Fruit fly (Drosophila melanogaster): ENCODE results near the gene Obp28a.

Obp28a gene

DNA sequence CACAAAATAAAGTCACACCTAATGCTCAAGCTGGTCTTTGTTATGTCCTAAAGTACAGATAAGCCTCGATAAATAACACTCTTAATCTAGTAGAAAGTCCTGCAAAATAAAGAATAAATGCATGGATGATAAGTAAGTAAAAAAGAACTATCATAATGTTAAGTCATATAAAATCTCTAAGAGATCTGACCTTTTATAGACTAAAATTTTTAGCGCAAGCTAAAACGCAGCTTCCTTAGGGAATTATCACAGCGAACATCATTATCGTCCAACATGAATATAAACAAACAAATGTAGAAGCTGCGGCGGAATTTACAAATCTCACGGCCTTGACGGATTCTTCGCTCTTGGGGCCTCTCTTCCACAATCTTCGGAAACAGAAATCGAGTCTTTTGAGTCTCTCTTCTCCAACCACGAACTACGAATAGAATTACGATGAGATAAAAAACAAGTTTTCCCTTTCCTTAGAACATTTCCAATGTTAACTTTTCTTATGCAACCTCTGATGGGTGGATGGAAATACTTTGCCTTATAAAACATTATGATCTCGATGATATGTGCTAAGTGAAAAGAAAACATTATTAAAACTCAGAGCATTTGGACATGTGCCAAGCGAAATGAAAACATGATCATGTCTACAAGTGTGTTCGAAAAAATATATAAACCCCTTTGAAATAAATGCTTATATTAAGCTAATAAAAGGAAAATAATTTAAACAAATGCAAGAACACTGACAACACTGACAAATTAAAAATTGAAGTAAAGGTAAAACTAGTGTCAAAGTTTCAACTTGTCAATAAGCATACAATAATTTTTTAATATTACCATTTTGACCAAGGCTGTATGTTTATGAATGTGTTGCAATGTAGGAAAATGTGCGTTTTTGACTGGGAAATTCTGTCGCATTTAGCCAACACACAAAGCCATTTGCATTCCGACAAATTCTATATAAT lies 2.5 kb downstream of the Obp28a start:
- TF ChIP-seq psq (optimal IDR thresholded peaks at IDR 0.05) (no peak), usp (GFP tag; optimal IDR thresholded peaks at IDR 0.05) (no peak), pan (optimal IDR thresholded peaks at IDR 0.05) (no peak), Dll (optimal IDR thresholded peaks at IDR 0.05) (no peak), CG8478 (optimal IDR thresholded peaks at IDR 0.05) (no peak), EcR (GFP tag; optimal IDR thresholded peaks at IDR 0.05) (no peak)

DNA sequence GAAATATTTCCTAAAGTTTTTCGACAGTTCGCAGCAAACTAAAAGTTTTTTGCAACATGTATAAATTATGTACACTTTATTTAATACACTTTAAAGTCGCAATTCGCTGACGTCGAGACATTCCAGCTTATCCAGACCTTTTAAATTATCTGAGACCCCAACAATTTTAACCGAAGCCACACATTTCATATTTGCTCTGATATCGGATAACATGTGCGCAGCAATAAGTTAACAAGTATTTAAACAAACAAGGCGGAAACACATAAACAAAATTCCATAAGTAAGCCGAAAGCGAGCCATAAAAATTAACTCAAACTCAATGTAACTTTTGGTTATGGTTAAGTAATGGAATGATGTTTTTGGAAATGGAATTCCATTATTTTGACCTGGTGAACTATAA lies 3.7 kb downstream of the Obp28a start:
- TF ChIP-seq Dll (optimal IDR thresholded peaks at IDR 0.05) (no peak), CG8478 (optimal IDR thresholded peaks at IDR 0.05) (no peak), usp (GFP tag; optimal IDR thresholded peaks at IDR 0.05) (no peak), EcR (GFP tag; optimal IDR thresholded peaks at IDR 0.05) (no peak), pan (optimal IDR thresholded peaks at IDR 0.05) (no peak), psq (optimal IDR thresholded peaks at IDR 0.05) (no peak)

DNA sequence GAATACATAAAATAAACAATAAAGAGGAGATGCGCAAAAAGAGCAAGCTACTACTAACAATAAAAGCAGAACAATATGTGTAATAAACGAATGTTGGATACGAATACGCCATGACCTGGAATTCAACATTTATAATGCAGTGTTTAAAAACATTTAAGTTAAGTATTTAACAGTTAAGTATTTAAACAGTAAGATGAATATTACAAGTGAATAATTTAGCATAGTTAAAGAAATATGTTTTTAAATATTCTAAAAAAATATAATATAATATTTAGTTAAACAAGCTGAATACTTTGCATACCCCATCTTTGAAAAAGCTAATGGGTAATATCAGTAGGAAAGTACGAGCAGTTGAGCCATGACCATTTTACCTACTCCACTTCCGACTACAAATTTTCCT lies 4.7 kb downstream of the Obp28a start:
- TF ChIP-seq usp (GFP tag; optimal IDR thresholded peaks at IDR 0.05) (no peak), EcR (GFP tag; optimal IDR thresholded peaks at IDR 0.05) (no peak), pan (optimal IDR thresholded peaks at IDR 0.05) (no peak), Dll (optimal IDR thresholded peaks at IDR 0.05) (no peak), CG8478 (optimal IDR thresholded peaks at IDR 0.05) (no peak), psq (optimal IDR thresholded peaks at IDR 0.05) (no peak)

DNA sequence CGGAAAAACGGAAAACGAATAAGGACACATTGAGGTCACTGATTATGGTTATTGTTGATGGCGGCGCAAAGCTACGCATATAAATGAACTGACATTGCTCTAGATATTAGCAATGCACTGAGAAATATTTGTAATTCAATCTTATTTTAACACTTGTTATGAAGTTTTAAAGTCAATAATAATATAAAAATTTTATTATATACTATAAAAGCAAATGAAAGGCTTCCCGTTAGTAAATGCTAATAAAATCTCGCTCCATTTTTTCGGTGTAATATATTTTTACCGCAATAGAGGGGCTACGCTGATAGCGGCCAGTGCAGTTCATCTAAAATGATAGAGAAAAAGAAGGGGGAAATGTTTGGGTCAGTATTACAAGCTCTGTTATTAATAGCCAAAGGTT lies 5.3 kb downstream of the Obp28a start:
- TF ChIP-seq Dll (optimal IDR thresholded peaks at IDR 0.05) = no peak
- no peak for TF ChIP-seq psq (optimal IDR thresholded peaks at IDR 0.05)
- TF ChIP-seq usp (GFP tag; optimal IDR thresholded peaks at IDR 0.05) = no peak
- TF ChIP-seq pan (optimal IDR thresholded peaks at IDR 0.05) = no peak
- no peak for TF ChIP-seq EcR (GFP tag; optimal IDR thresholded peaks at IDR 0.05)
- no peak for TF ChIP-seq CG8478 (optimal IDR thresholded peaks at IDR 0.05)

DNA sequence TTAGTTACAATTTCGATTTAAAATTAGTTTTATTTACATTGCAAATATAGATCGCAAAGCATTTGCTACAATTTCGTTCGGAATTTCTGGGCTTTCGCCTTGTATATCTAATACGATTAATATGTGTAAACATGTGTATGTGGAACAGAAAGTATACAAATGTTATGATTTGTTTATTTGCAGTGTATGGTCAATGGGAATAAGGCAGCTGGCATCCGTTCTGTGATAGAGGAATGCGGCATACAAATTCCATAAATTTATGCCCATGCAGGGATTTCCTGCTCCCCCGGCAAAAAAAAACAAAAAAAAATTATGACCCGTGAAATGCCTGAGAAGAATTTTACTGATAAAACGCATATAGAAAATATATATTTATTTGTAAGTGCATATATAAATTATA lies 10.9 kb downstream of the Obp28a start:
- TF ChIP-seq EcR (GFP tag; optimal IDR thresholded peaks at IDR 0.05) (no peak), psq (optimal IDR thresholded peaks at IDR 0.05) (no peak), pan (optimal IDR thresholded peaks at IDR 0.05) (no peak)

DNA sequence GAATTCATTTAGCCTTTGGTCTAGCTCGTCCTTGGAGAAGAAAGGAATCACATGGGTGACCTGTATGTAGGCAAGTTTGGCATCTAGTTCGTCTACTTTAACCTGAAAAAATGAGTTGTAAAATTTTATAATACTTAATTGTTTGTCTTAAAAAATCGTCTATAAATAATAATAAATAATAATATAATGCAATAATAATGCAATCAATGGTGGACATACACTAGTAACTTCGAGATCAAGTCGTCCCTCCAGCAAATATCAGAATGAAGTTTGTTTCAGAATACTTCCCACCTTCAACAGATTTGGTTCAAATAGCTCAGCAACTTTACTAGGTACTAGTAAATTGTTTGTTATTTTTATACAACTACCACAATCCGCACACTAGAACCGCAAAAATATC lies 22.8 kb downstream of the Obp28a start, which contains the start of gene CG6441:
Gene CG6441, plus strand, starts transcription at position 301 of the 400 bp plus-strand sequence.
- TF ChIP-seq Dll (optimal IDR thresholded peaks at IDR 0.05) (no peak), CG8478 (optimal IDR thresholded peaks at IDR 0.05) (no peak), pan (optimal IDR thresholded peaks at IDR 0.05) (no peak), usp (GFP tag; optimal IDR thresholded peaks at IDR 0.05) (no peak), EcR (GFP tag; optimal IDR thresholded peaks at IDR 0.05) (no peak), psq (optimal IDR thresholded peaks at IDR 0.05) (no peak)

DNA sequence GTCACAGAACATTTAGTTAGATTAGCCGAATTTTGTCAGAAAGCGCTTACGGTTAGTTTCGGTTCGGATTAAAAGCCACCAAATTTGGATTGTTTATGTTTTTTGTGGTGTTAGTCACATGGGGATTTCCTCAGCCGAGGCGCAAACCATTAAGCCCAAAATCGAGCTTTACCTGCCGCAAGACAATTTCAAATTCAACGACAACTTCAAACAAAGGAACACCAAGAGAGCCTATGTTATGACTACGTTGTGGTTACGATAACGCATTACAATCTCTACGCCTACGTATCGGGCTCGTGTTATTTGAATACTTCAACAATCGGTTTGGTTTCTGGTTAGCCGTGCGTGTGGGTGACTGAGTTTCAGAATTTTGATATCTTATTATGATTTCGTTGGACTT lies 23.9 kb downstream of the Obp28a start:
- no peak for TF ChIP-seq usp (GFP tag; optimal IDR thresholded peaks at IDR 0.05)
- TF ChIP-seq pan (optimal IDR thresholded peaks at IDR 0.05) = no peak
- no peak for TF ChIP-seq EcR (GFP tag; optimal IDR thresholded peaks at IDR 0.05)
- no peak for TF ChIP-seq psq (optimal IDR thresholded peaks at IDR 0.05)
- no peak for TF ChIP-seq Dll (optimal IDR thresholded peaks at IDR 0.05)
- TF ChIP-seq CG8478 (optimal IDR thresholded peaks at IDR 0.05) = no peak

DNA sequence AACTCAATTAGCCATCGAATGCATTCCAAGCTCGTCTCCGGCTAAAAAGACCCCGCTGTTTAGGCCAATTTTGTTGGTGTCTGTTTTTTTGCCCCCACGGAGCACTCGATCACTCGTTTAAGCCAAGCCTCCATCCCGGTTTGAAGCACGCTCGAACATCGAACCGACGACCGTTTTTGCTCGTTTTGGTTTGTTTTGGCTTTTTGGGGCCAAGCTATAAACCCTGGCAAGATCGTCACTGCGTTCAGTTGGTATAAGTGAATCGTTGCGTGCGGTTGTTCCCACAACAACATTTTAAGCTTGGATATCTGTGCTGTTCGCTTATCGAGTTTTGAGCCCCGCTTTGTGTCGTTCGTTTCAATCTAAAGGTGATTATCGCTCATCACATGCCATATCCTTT lies 30.9 kb downstream of the Obp28a start, which contains the start of gene CG6055:
Gene CG6055, plus strand, starts transcription at position 240 of the 400 bp plus-strand sequence.
- TF ChIP-seq pan (optimal IDR thresholded peaks at IDR 0.05) (no peak), EcR (GFP tag; optimal IDR thresholded peaks at IDR 0.05) (peak in 1 of 2 experiments; percentile 6)

DNA sequence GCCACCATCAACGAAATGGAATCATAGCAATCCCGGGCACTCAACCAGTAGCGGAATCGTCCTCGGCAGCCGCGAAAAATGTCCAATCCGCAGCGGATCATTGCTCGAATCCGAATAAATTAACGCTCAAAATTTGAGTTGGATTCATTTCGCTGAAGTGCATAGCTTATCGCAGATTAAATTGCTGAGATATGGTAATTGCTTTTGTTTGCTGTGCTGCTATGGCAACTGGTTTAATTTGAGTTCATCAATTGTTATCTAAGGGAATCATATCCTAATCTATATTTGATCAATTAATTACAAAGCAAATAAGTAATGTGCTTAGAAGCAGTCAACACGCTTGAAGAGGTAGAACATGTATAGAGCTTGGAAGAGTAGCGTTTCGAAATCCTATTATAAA lies 35.0 kb downstream of the Obp28a start, which contains the start of gene Gr28b:
Gene Gr28b, minus strand, starts transcription at position 101 of the 400 bp plus-strand sequence.
- TF ChIP-seq pan (optimal IDR thresholded peaks at IDR 0.05) = no peak

DNA sequence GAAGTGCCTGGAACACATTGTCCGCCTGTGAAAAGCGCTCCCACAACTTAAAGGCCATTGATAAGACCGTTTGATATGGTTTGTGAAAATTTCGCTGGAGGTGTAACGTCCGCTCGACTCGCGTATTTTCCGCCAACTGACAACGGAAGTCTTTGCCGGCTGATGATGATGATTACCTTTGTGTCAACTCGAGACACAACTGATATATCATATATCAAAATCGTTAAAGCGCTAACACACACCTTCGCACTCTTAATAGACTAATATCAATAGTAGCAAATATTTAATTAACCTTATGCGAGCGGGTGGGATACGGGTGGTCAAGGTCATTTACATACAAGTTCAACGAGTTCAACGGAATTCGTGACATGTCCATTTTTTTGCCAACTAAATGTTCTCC lies 43.1 kb downstream of the Obp28a start, which contains the start of gene Gr28a:
Gene Gr28a, minus strand, starts transcription at position 101 of the 400 bp plus-strand sequence.
- no peak for TF ChIP-seq psq (optimal IDR thresholded peaks at IDR 0.05)
- TF ChIP-seq EcR (GFP tag; optimal IDR thresholded peaks at IDR 0.05) = no peak
- no peak for TF ChIP-seq CG8478 (optimal IDR thresholded peaks at IDR 0.05)

DNA sequence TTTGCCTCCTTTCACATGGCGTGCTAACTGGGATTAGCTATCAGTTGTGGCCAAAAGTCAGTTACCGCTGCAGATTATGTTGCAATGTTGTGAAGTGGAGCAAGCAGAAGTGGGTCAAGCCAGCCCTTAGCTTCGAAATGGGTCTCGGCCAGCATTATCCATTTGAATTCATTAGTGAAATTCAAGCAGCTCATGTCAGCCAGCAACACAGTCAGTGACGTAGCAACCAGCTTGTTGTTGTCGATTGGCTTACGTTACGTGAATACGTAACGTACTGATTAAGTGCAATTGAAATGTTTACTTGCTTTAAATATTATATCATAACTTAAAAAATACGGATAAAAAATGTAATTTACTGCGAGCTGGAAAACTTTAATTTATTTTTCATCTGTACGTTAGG lies 45.1 kb downstream of the Obp28a start:
- no peak for TF ChIP-seq psq (optimal IDR thresholded peaks at IDR 0.05)
- TF ChIP-seq CG8478 (optimal IDR thresholded peaks at IDR 0.05) = no peak
- no peak for TF ChIP-seq Dll (optimal IDR thresholded peaks at IDR 0.05)
- TF ChIP-seq pan (optimal IDR thresholded peaks at IDR 0.05) = no peak
- no peak for TF ChIP-seq EcR (GFP tag; optimal IDR thresholded peaks at IDR 0.05)
- TF ChIP-seq usp (GFP tag; optimal IDR thresholded peaks at IDR 0.05) = no peak

DNA sequence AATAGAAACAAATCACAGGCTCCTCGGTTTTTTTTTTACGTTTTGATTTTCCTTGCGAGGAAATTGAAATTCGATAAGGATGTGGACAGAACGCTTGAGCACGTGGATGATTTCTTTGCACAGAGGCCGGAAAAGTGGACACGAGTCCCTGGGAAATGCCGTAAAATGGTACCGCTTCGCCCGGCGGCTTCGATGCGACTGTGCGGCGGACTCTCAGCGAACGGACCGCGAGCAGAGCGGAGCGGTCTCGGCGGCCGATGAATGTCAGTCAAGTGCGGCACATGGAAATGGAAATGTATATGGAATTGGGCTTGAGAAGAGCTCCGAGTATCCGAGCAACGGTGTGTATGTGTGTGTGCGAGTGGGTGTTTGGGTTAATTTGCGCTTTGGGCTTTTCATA lies 46.2 kb downstream of the Obp28a start, which contains the start of gene santa-maria:
Gene santa-maria, minus strand, starts transcription at position 279 of the 400 bp plus-strand sequence.
- TF ChIP-seq usp (GFP tag; optimal IDR thresholded peaks at IDR 0.05) (no peak), Dll (optimal IDR thresholded peaks at IDR 0.05) (no peak), pan (optimal IDR thresholded peaks at IDR 0.05) (no peak), CG8478 (optimal IDR thresholded peaks at IDR 0.05) (no peak), EcR (GFP tag; optimal IDR thresholded peaks at IDR 0.05) (no peak), psq (optimal IDR thresholded peaks at IDR 0.05) (no peak)

DNA sequence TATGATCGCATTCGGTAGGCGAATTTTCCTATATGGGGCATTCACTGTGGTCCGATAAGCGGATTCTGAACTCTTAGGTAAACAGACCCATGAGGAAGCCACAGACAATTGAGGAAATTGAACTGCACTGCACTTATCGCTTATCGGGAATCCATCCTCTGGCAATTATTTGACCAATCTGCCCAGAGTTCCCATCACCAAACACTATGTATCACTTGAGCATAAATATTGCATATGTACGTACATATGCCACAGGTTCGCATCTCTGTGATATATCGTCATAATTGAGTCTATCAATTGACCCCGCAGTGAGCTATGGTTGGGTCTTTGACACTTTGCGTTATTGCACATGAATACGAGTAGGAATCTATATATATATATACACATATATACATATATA lies 48.8 kb downstream of the Obp28a start:
- TF ChIP-seq psq (optimal IDR thresholded peaks at IDR 0.05) = no peak
- no peak for TF ChIP-seq pan (optimal IDR thresholded peaks at IDR 0.05)
- no peak for TF ChIP-seq EcR (GFP tag; optimal IDR thresholded peaks at IDR 0.05)
- no peak for TF ChIP-seq Dll (optimal IDR thresholded peaks at IDR 0.05)
- no peak for TF ChIP-seq usp (GFP tag; optimal IDR thresholded peaks at IDR 0.05)
- no peak for TF ChIP-seq CG8478 (optimal IDR thresholded peaks at IDR 0.05)

Measured in whole organism.